Worm (Caenorhabditis elegans) whole organism, midembryonic: ENCODE results near the gene irg-5.

Experiments
- T22C8.4 ChIP-seq: fragments of 200-800 bp; sonication (Bioruptor generic); IDR thresholded peaks from 2 replicates; pipeline ENCODE4 v1.3.6; 2022; ENCODE audit warnings: missing genetic modification characterization, missing compliant biosample characterization
- cog-1 ChIP-seq: sonication (generic microtip); optimal IDR thresholded peaks from 2 replicates; lab custom pipeline; 2016; ENCODE audit warnings: missing genetic modification characterization, missing compliant biosample characterization
- flt-1 ChIP-seq: fragments of 200-800 bp; sonication (Bioruptor generic); IDR thresholded peaks from 2 replicates; pipeline ENCODE4 v1.3.6; 2022; ENCODE audit warnings: missing genetic modification characterization, missing compliant biosample characterization
- klf-2 ChIP-seq: fragments of 200-800 bp; sonication (Bioruptor generic); conservative IDR thresholded peaks from 2 replicates; pipeline ENCODE4 v1.3.6; 2022; ENCODE audit warnings: missing genetic modification reagents, missing genetic modification characterization, missing compliant biosample characterization
- med-1 ChIP-seq: sonication (generic microtip); optimal IDR thresholded peaks from 2 replicates; lab custom pipeline; 2017; ENCODE audit warnings: missing genetic modification characterization, mild to moderate bottlenecking, missing compliant biosample characterization, antibody characterized with exemption, missing genetic modification reagents; ENCODE audit not compliant: insufficient read depth
- ref-1 ChIP-seq: fragments of 200-800 bp; sonication (Bioruptor generic); conservative IDR thresholded peaks from 2 replicates; pipeline ENCODE4 v1.3.6; 2022; ENCODE audit warnings: missing genetic modification reagents, missing genetic modification characterization, missing compliant biosample characterization
- tab-1 ChIP-seq: fragments of 200-800 bp; sonication (Bioruptor generic); IDR thresholded peaks from 2 replicates; pipeline ENCODE4 v1.3.6; 2022; ENCODE audit warnings: missing genetic modification characterization, missing compliant biosample characterization
- ztf-23 ChIP-seq: fragments of 200-800 bp; sonication (Bioruptor generic); IDR thresholded peaks from 2 replicates; pipeline ENCODE4 v1.3.6; 2022; ENCODE audit warnings: missing genetic modification reagents, missing genetic modification characterization, missing compliant biosample characterization
- ztf-29 ChIP-seq: fragments of 200-800 bp; sonication (Bioruptor generic); IDR thresholded peaks from 2 replicates; pipeline ENCODE4 v1.3.6; 2022; ENCODE audit warnings: missing genetic modification reagents, missing genetic modification characterization, missing compliant biosample characterization

The irg-5 gene

ce11 chrV:13694103-13694502, 44.2 kb downstream of the irg-5 start:
- TF ChIP-seq med-1 (GFP tag; lab: Kevin White, UChicago), result no peak
- no peak for TF ChIP-seq ztf-23

- TF ChIP-seq med-1 (GFP tag; lab: Kevin White, UChicago) (no peak), ref-1 (no peak), cog-1 (tag; lab: Kevin White, UChicago) (no peak), ztf-23 (no peak), ztf-29 (GFP tag; lab: Robert Waterston, UW) (no peak), klf-2 (GFP tag; lab: Robert Waterston, UW) (no peak), tab-1 (GFP tag; lab: Robert Waterston, UW) (no peak), T22C8.4 (GFP tag; lab: Robert Waterston, UW) (no peak), flt-1 (no peak)
These were observed 48.0 kb downstream of the irg-5 start for ce11 chrV:13690276-13690675.

- TF ChIP-seq cog-1 (tag; lab: Kevin White, UChicago) (no peak), ztf-23 (no peak), T22C8.4 (GFP tag; lab: Robert Waterston, UW) (no peak), ztf-29 (GFP tag; lab: Robert Waterston, UW) (no peak), flt-1 (no peak), ref-1 (no peak), med-1 (GFP tag; lab: Kevin White, UChicago) (no peak)
These were observed 48.7 kb downstream of the irg-5 start, which contains the start of gene T01D3.1 for ce11 chrV:13689592-13689991. Gene T01D3.1, plus strand, starts transcription at chrV:13689892.

- TF ChIP-seq med-1 (GFP tag; lab: Kevin White, UChicago) (no peak), T22C8.4 (GFP tag; lab: Robert Waterston, UW) (no peak), cog-1 (tag; lab: Kevin White, UChicago) (no peak), flt-1 (no peak), ref-1 (no peak), tab-1 (GFP tag; lab: Robert Waterston, UW) (no peak)
These were observed 50.8 kb downstream of the irg-5 start for ce11 chrV:13687504-13687903.
